Fruit fly (Drosophila melanogaster): ENCODE data around the gene CG14297.

CG14297 gene

DNA sequence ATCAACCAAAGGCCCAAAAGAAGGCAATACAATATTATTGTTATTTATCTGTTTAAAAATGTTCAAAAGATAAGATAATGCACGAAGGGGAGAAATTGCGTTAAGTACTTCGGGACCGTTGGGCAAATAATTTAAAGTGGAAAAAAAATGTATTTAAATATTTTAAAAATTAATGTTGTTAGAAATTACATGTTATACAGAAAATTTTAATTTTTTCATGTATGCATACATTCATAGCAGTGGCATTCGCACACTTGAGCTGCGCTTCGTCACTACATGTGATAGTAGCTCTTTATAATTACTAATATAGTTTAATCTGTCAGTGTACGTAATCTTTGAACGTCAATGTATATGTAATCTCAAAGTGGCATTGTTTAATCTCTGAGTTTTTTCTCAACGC, 2.7 kb upstream of the CG14297 start (continued):
- no peak for TF ChIP-seq jumu (GFP tag; optimal IDR thresholded peaks at IDR 0.05)
- no peak for TF ChIP-seq CG17186 (GFP tag; optimal IDR thresholded peaks at IDR 0.05)
- no peak for TF ChIP-seq CG1603 (tag; optimal IDR thresholded peaks at IDR 0.05)
- TF ChIP-seq Optix (GFP tag; IDR thresholded peaks at IDR 0.05), result no peak
- no peak for TF ChIP-seq CG15601 (tag; optimal IDR thresholded peaks at IDR 0.05)
- TF ChIP-seq CG13624 (GFP tag; optimal IDR thresholded peaks at IDR 0.05), result no peak
- TF ChIP-seq row (GFP tag; IDR thresholded peaks at IDR 0.05), result peak; percentile 69; the same call in 2 of the 3 replicates
- TF ChIP-seq CG16863 (GFP tag; optimal IDR thresholded peaks at IDR 0.05), result no peak
- TF ChIP-seq sisA (GFP tag; IDR thresholded peaks at IDR 0.05), result peak; percentile 57
- peak; percentile 40 for TF ChIP-seq CG11504 (tag; optimal IDR thresholded peaks at IDR 0.05)
- peak; percentile 23; the same call in 1 of the 2 replicates for TF ChIP-seq Dref (GFP tag; IDR thresholded peaks at IDR 0.05)
- TF ChIP-seq Sox100B (GFP tag; optimal IDR thresholded peaks at IDR 0.05), result no peak
- no peak for TF ChIP-seq CG3407 (GFP tag; optimal IDR thresholded peaks at IDR 0.05)
- TF ChIP-seq CG31441 (GFP tag; IDR thresholded peaks at IDR 0.05), result peak; percentile 55
- TF ChIP-seq ken (GFP tag; IDR thresholded peaks at IDR 0.05), result no peak
- no peak for TF ChIP-seq nerfin-1 (tag; optimal IDR thresholded peaks at IDR 0.05)
- TF ChIP-seq CG10979 (tag; optimal IDR thresholded peaks at IDR 0.05), result no peak
- TF ChIP-seq ci (GFP tag; IDR thresholded peaks at IDR 0.05), result no peak
- TF ChIP-seq CG14860 (GFP tag; IDR thresholded peaks at IDR 0.05; ENCODE audit: partially characterized antibody), result no peak
- peak; percentile 46 for TF ChIP-seq CG18599 (GFP tag; optimal IDR thresholded peaks at IDR 0.05)
- no peak for TF ChIP-seq pan (optimal IDR thresholded peaks at IDR 0.05)
- TF ChIP-seq pan (GFP tag; optimal IDR thresholded peaks at IDR 0.05 in 1 of 2, IDR thresholded peaks at IDR 0.05 in 1 of 2), result peak in 1 of 2 experiments; percentile 76
- peak; percentile 16 for TF ChIP-seq Hmr (GFP tag; optimal IDR thresholded peaks at IDR 0.05)
- no peak for TF ChIP-seq CG6654 (GFP tag; optimal IDR thresholded peaks at IDR 0.05)
- TF ChIP-seq CG9817 (tag; optimal IDR thresholded peaks at IDR 0.05), result peak; percentile 23
- peak; percentile 7; the same call in 1 of the 2 replicates for TF ChIP-seq CG14014 (GFP tag; IDR thresholded peaks at IDR 0.05)
- TF ChIP-seq Aef1 (GFP tag; IDR thresholded peaks at IDR 0.05), result peak; percentile 64
- TF ChIP-seq CG17361 (GFP tag; IDR thresholded peaks at IDR 0.05), result no peak; the same call in 2 of the 3 replicates
- TF ChIP-seq NFAT (GFP tag; IDR thresholded peaks at IDR 0.05), result peak; percentile 77
- peak; percentile 61; the same call in 2 of the 3 replicates for TF ChIP-seq Dbx (GFP tag; IDR thresholded peaks at IDR 0.05)
- TF ChIP-seq slbo (GFP tag; IDR thresholded peaks at IDR 0.05), result 0 out of 2 replicates have a peak, but pooled peaks have one; percentile 34
- no peak for TF ChIP-seq grn (GFP tag; optimal IDR thresholded peaks at IDR 0.05)
- peak; percentile 13 for TF ChIP-seq scrt (GFP tag; optimal IDR thresholded peaks at IDR 0.05)
- no peak for TF ChIP-seq CG9932 (GFP tag; IDR thresholded peaks at IDR 0.05)
- peak; percentile 53; the same call in 1 of the 3 replicates for TF ChIP-seq zfh1 (GFP tag; IDR thresholded peaks at IDR 0.05)
- TF ChIP-seq CG3281 (GFP tag; optimal IDR thresholded peaks at IDR 0.05), result peak; percentile 46
- no peak for TF ChIP-seq Tbp (GFP tag; optimal IDR thresholded peaks at IDR 0.05)
- no peak for TF ChIP-seq CG10366 (GFP tag; IDR thresholded peaks at IDR 0.05)
- no peak for TF ChIP-seq CG30403 (GFP tag; optimal IDR thresholded peaks at IDR 0.05)
- TF ChIP-seq Ptx1 (GFP tag; IDR thresholded peaks at IDR 0.05), result peak; percentile 92
- TF ChIP-seq dysf (GFP tag; IDR thresholded peaks at IDR 0.05), result peak; percentile 77
- TF ChIP-seq gcm2 (GFP tag; optimal IDR thresholded peaks at IDR 0.05), result no peak
- peak; percentile 76 for TF ChIP-seq Gug (GFP tag; IDR thresholded peaks at IDR 0.05)
- no peak for TF ChIP-seq CG10274 (GFP tag; optimal IDR thresholded peaks at IDR 0.05)
- no peak for TF ChIP-seq Jarid2 (GFP tag; optimal IDR thresholded peaks at IDR 0.05)
- TF ChIP-seq CG15514 (GFP tag; optimal IDR thresholded peaks at IDR 0.05), result peak; percentile 22
- no peak for TF ChIP-seq otp (GFP tag; IDR thresholded peaks at IDR 0.05)
- TF ChIP-seq CG12104 (GFP tag; optimal IDR thresholded peaks at IDR 0.05), result peak; percentile 22
- peak; percentile 89 for TF ChIP-seq CG6272 (GFP tag; IDR thresholded peaks at IDR 0.05)
- TF ChIP-seq CG9609 (GFP tag; optimal IDR thresholded peaks at IDR 0.05), result no peak
- TF ChIP-seq eyg (GFP tag; optimal IDR thresholded peaks at IDR 0.05), result no peak
- TF ChIP-seq BtbVII (GFP tag; optimal IDR thresholded peaks at IDR 0.05), result peak; percentile 11

All from whole organism, embryonic.